Worm (Caenorhabditis elegans) whole organism, L3 larva: ENCODE data around the gene hsp-75.
A peak's percentile ranks its signal among the peaks of the same experiment; 100 is the strongest.

Source experiments
- ZK546.5 ChIP-seq: sonication (generic microtip); optimal IDR thresholded peaks from 2 replicates; lab custom pipeline; 2017; ENCODE audit warnings: missing biosample characterization, missing genetic modification characterization
- aly-2 ChIP-seq: fragments of 150-350 bp; optimal IDR thresholded peaks from 2 replicates; lab custom pipeline; 2014; ENCODE audit warnings: missing biosample characterization, missing genetic modification characterization
- ama-1 ChIP-seq: fragments of 150-350 bp; optimal IDR thresholded peaks from 2 replicates; lab custom pipeline; 2018
- ceh-16 ChIP-seq: sonication (generic microtip); optimal IDR thresholded peaks from 2 replicates; lab custom pipeline; 2017; ENCODE audit warnings: missing biosample characterization, missing genetic modification characterization
- ceh-28 ChIP-seq: fragments of 150-350 bp; optimal IDR thresholded peaks from 2 replicates; lab custom pipeline; 2014; ENCODE audit warnings: missing biosample characterization, missing genetic modification reagents, missing genetic modification characterization
- ceh-82 ChIP-seq: fragments of 150-350 bp; optimal IDR thresholded peaks from 2 replicates; lab custom pipeline; 2014; ENCODE audit warnings: missing biosample characterization, missing genetic modification characterization
- ceh-9 ChIP-seq: sonication (generic microtip); optimal IDR thresholded peaks from 2 replicates; lab custom pipeline; 2018; ENCODE audit warnings: missing biosample characterization, missing genetic modification characterization
- daf-12 ChIP-seq: fragments of 150-350 bp; optimal IDR thresholded peaks from 2 replicates; lab custom pipeline; 2014; ENCODE audit warnings: missing biosample characterization, missing genetic modification reagents, missing genetic modification characterization
- egl-27 ChIP-seq: sonication (generic microtip); optimal IDR thresholded peaks from 4 replicates; lab custom pipeline; 2017; ENCODE audit warnings: missing biosample characterization, missing genetic modification reagents, missing genetic modification characterization
- egl-5 ChIP-seq: fragments of 150-350 bp; optimal IDR thresholded peaks from 2 replicates; lab custom pipeline; 2017; ENCODE audit warnings: missing biosample characterization, missing genetic modification reagents, missing genetic modification characterization, inconsistent platforms
- elt-1 ChIP-seq: fragments of 150-350 bp; optimal IDR thresholded peaks from 2 replicates; lab custom pipeline; 2014; ENCODE audit warnings: missing biosample characterization, missing genetic modification characterization
- elt-2 ChIP-seq: sonication (generic microtip); optimal IDR thresholded peaks from 2 replicates; lab custom pipeline; 2016; ENCODE audit warnings: missing genetic modification reagents, mild to moderate bottlenecking, missing genetic modification characterization, missing compliant biosample characterization
- elt-3 ChIP-seq, 3 experiments: fragments of 150-350 bp in 1 of 3; sonication (generic microtip) in 2 of 3; optimal IDR thresholded peaks; 2 replicates in 2 of 3; 4 replicates in 1 of 3; lab custom pipeline; 2014 to 2017; ENCODE audit warnings: missing biosample characterization in 3 of 3, missing genetic modification characterization in 3 of 3
- eor-1 ChIP-seq, 2 experiments: fragments of 150-350 bp; optimal IDR thresholded peaks; 2 replicates each; lab custom pipeline; 2014 to 2018; ENCODE audit warnings: missing biosample characterization in 2 of 2, missing genetic modification characterization in 2 of 2
- fkh-10 ChIP-seq: sonication (generic microtip); optimal IDR thresholded peaks from 2 replicates; lab custom pipeline; 2017; ENCODE audit warnings: missing biosample characterization, missing genetic modification reagents, missing genetic modification characterization
- fos-1 ChIP-seq: fragments of 150-350 bp; optimal IDR thresholded peaks from 2 replicates; lab custom pipeline; 2014; ENCODE audit warnings: missing biosample characterization, missing genetic modification characterization
- hmg-11 ChIP-seq: sonication (generic microtip); optimal IDR thresholded peaks from 2 replicates; lab custom pipeline; 2016; ENCODE audit warnings: missing genetic modification characterization, missing compliant biosample characterization
- jun-1 ChIP-seq: fragments of 150-350 bp; optimal IDR thresholded peaks from 2 replicates; lab custom pipeline; 2014; ENCODE audit warnings: missing biosample characterization, missing genetic modification reagents, missing genetic modification characterization
- lin-15B ChIP-seq: fragments of 150-350 bp; optimal IDR thresholded peaks from 2 replicates; lab custom pipeline; 2014; ENCODE audit warnings: missing biosample characterization, missing genetic modification characterization
- lin-39 ChIP-seq: fragments of 150-350 bp; optimal IDR thresholded peaks from 2 replicates; lab custom pipeline; 2018; ENCODE audit warnings: missing biosample characterization, missing genetic modification reagents, missing genetic modification characterization
- lsy-12 ChIP-seq: sonication (generic microtip); optimal IDR thresholded peaks from 2 replicates; lab custom pipeline; 2016; ENCODE audit warnings: mild to moderate bottlenecking, missing genetic modification characterization, missing compliant biosample characterization
- mdl-1 ChIP-seq: fragments of 150-350 bp; optimal IDR thresholded peaks from 2 replicates; lab custom pipeline; 2014; ENCODE audit warnings: missing biosample characterization, missing genetic modification characterization
- mml-1 ChIP-seq: fragments of 150-350 bp; sonication (generic microtip); optimal IDR thresholded peaks from 3 replicates; lab custom pipeline; 2014; ENCODE audit warnings: missing biosample characterization, missing genetic modification characterization
- nhr-11 ChIP-seq: fragments of 150-350 bp; optimal IDR thresholded peaks from 2 replicates; lab custom pipeline; 2014; ENCODE audit warnings: missing biosample characterization, missing genetic modification characterization
- nhr-12 ChIP-seq: fragments of 150-350 bp; optimal IDR thresholded peaks from 2 replicates; lab custom pipeline; 2014; ENCODE audit warnings: missing biosample characterization, missing genetic modification characterization
- nhr-237 ChIP-seq: fragments of 150-350 bp; optimal IDR thresholded peaks from 2 replicates; lab custom pipeline; 2014; ENCODE audit warnings: missing biosample characterization, missing genetic modification characterization
- nhr-25 ChIP-seq: sonication (generic microtip); optimal IDR thresholded peaks from 2 replicates; lab custom pipeline; 2017; ENCODE audit warnings: missing biosample characterization, missing genetic modification characterization
- nhr-28 ChIP-seq: fragments of 150-350 bp; optimal IDR thresholded peaks from 2 replicates; lab custom pipeline; 2014; ENCODE audit warnings: missing biosample characterization, missing genetic modification characterization
- nhr-43 ChIP-seq: sonication (generic microtip); optimal IDR thresholded peaks from 2 replicates; lab custom pipeline; 2016; ENCODE audit warnings: mild to moderate bottlenecking, missing genetic modification characterization, missing compliant biosample characterization; ENCODE audit not compliant: poor library complexity, severe bottlenecking
- nhr-67 ChIP-seq: fragments of 150-350 bp; optimal IDR thresholded peaks from 2 replicates; lab custom pipeline; 2014; ENCODE audit warnings: missing biosample characterization, missing genetic modification characterization
- nhr-76 ChIP-seq: fragments of 150-350 bp; sonication (generic microtip); optimal IDR thresholded peaks from 5 replicates; lab custom pipeline; 2014; ENCODE audit warnings: missing biosample characterization, missing genetic modification characterization
- nhr-77 ChIP-seq: fragments of 150-350 bp; optimal IDR thresholded peaks from 2 replicates; lab custom pipeline; 2014; ENCODE audit warnings: missing biosample characterization, missing genetic modification characterization
- pha-4 ChIP-seq: fragments of 150-350 bp; optimal IDR thresholded peaks from 2 replicates; lab custom pipeline; 2014; ENCODE audit warnings: missing biosample characterization, missing genetic modification reagents, missing genetic modification characterization
- pqm-1 ChIP-seq: fragments of 150-350 bp; optimal IDR thresholded peaks from 2 replicates; lab custom pipeline; 2017; ENCODE audit warnings: missing biosample characterization, missing genetic modification characterization, inconsistent platforms
- sea-2 ChIP-seq: fragments of 150-350 bp; sonication (generic microtip); optimal IDR thresholded peaks from 4 replicates; lab custom pipeline; 2014; ENCODE audit warnings: missing biosample characterization, missing genetic modification reagents, missing genetic modification characterization
- skn-1 ChIP-seq: fragments of 150-350 bp; optimal IDR thresholded peaks from 2 replicates; lab custom pipeline; 2014; ENCODE audit warnings: missing biosample characterization, missing genetic modification characterization
- snpc-4 ChIP-seq: fragments of 150-350 bp; optimal IDR thresholded peaks from 2 replicates; lab custom pipeline; 2014; ENCODE audit warnings: missing biosample characterization, missing genetic modification characterization
- tbx-2 ChIP-seq: sonication (generic microtip); optimal IDR thresholded peaks from 2 replicates; lab custom pipeline; 2016; ENCODE audit warnings: mild to moderate bottlenecking, missing genetic modification characterization, missing compliant biosample characterization
- unc-39 ChIP-seq: sonication (generic microtip); optimal IDR thresholded peaks from 4 replicates; lab custom pipeline; 2017; ENCODE audit warnings: missing biosample characterization, missing genetic modification characterization
- zag-1 ChIP-seq: fragments of 150-350 bp; optimal IDR thresholded peaks from 2 replicates; lab custom pipeline; 2014; ENCODE audit warnings: missing biosample characterization, missing genetic modification characterization
- ztf-11 ChIP-seq: fragments of 150-350 bp; optimal IDR thresholded peaks from 2 replicates; lab custom pipeline; 2014; ENCODE audit warnings: missing biosample characterization, missing genetic modification characterization
- ztf-4 ChIP-seq: fragments of 150-350 bp; optimal IDR thresholded peaks from 2 replicates; lab custom pipeline; 2014; ENCODE audit warnings: missing biosample characterization, missing genetic modification characterization

The hsp-75 gene

ce11 chrIII:7189581-7190128, 36.9 kb downstream of the hsp-75 start, which contains the start of gene rps-21 (continued):
- TF ChIP-seq nhr-43, result peak; percentile 48
- TF ChIP-seq elt-3 (tag; optimal IDR thresholded peaks at IDR 0.05; lab: Kevin White, UChicago), result no peak
- no peak for TF ChIP-seq ceh-9
- peak; percentile 54 for TF ChIP-seq skn-1
- TF ChIP-seq daf-12 (tag; lab: Kevin White, UChicago), result no peak
- TF ChIP-seq nhr-11 (tag; lab: Kevin White, UChicago), result peak; percentile 59
- TF ChIP-seq fkh-10 (GFP tag; lab: Kevin White, UChicago), result peak; percentile 58
- no peak for TF ChIP-seq nhr-237 (tag; lab: Kevin White, UChicago)
- TF ChIP-seq eor-1 (tag; optimal IDR thresholded peaks at IDR 0.05; lab: Kevin White, UChicago), result no peak
- TF ChIP-seq egl-27 (tag; lab: Kevin White, UChicago), result peak; percentile 65
- no peak for TF ChIP-seq unc-39 (tag; lab: Kevin White, UChicago)

ce11 chrIII:7188300-7189052, 38.0 kb downstream of the hsp-75 start, which contains the start of the genes F37C12.21 and F37C12.10:
TSS of gene F37C12.21 (plus strand) at chrIII:7188357.
TSS of gene F37C12.10 (minus strand) at chrIII:7188384.
- TF ChIP-seq nhr-12 (no peak), snpc-4 (no peak), lin-15B (tag; lab: Kevin White, UChicago) (no peak), elt-2 (tag; lab: Kevin White, UChicago) (peak; percentile 77), ztf-4 (tag; lab: Kevin White, UChicago) (no peak), mdl-1 (tag; lab: Kevin White, UChicago) (no peak), nhr-77 (tag; lab: Kevin White, UChicago) (no peak), ceh-82 (tag; lab: Kevin White, UChicago) (no peak), hmg-11 (tag; lab: Kevin White, UChicago) (no peak), sea-2 (GFP tag; lab: Kevin White, UChicago) (no peak), eor-1 (tag; optimal IDR thresholded peaks at IDR 0.05; lab: Kevin White, UChicago) (no peak), aly-2 (no peak), ama-1 (no peak), pha-4 (tag; lab: Kevin White, UChicago) (peak; percentile 4), ztf-11 (no peak), pqm-1 (tag; lab: Kevin White, UChicago) (peak; percentile 33), fkh-10 (GFP tag; lab: Kevin White, UChicago) (no peak)

ce11 chrIII:7185473-7185872, 41.0 kb downstream of the hsp-75 start, which contains the start of gene F37C12.14:
TSS of gene F37C12.14 (minus strand) at chrIII:7185573.
- TF ChIP-seq pqm-1 (tag; lab: Kevin White, UChicago) (no peak), hmg-11 (tag; lab: Kevin White, UChicago) (no peak), ztf-4 (tag; lab: Kevin White, UChicago) (no peak)

ce11 chrIII:7184022-7184421, 42.5 kb downstream of the hsp-75 start, which contains the start of gene yju-2:
TSS of gene yju-2 (plus strand) at chrIII:7184336.
- TF ChIP-seq skn-1 (no peak), tbx-2 (tag; lab: Kevin White, UChicago) (no peak), aly-2 (no peak), nhr-28 (tag; lab: Kevin White, UChicago) (no peak), elt-2 (tag; lab: Kevin White, UChicago) (peak; percentile 24), nhr-77 (tag; lab: Kevin White, UChicago) (no peak), mml-1 (no peak), ztf-4 (tag; lab: Kevin White, UChicago) (no peak), ceh-9 (no peak), nhr-43 (peak; percentile 60), ztf-11 (no peak), snpc-4 (peak; percentile 39), ceh-28 (tag; lab: Kevin White, UChicago) (peak; percentile 18), ceh-16 (no peak), ama-1 (no peak), nhr-237 (tag; lab: Kevin White, UChicago) (no peak), fkh-10 (GFP tag; lab: Kevin White, UChicago) (no peak), lin-39 (tag; lab: Kevin White, UChicago) (no peak), lin-15B (tag; lab: Kevin White, UChicago) (peak; percentile 84), elt-3 (tag; optimal IDR thresholded peaks at IDR 0.05; lab: Kevin White, UChicago) (no peak), zag-1 (tag; lab: Kevin White, UChicago) (no peak), fos-1 (no peak), ceh-82 (tag; lab: Kevin White, UChicago) (no peak), nhr-67 (tag; lab: Kevin White, UChicago) (no peak), nhr-76 (tag; lab: Kevin White, UChicago) (no peak), eor-1 (tag; optimal IDR thresholded peaks at IDR 0.05; lab: Kevin White, UChicago) (no peak), hmg-11 (tag; lab: Kevin White, UChicago) (peak; percentile 37), egl-5 (tag; lab: Kevin White, UChicago) (no peak), pha-4 (tag; lab: Kevin White, UChicago) (peak; percentile 95), sea-2 (GFP tag; lab: Kevin White, UChicago) (no peak), egl-27 (tag; lab: Kevin White, UChicago) (peak; percentile 1), lsy-12 (tag; lab: Kevin White, UChicago) (no peak), jun-1 (tag; lab: Kevin White, UChicago) (no peak), mdl-1 (tag; lab: Kevin White, UChicago) (no peak), nhr-25 (tag; lab: Kevin White, UChicago) (peak; percentile 63), elt-1 (no peak), pqm-1 (tag; lab: Kevin White, UChicago) (peak; percentile 16), ZK546.5 (no peak)
